Fruit fly (Drosophila melanogaster): Measurements from ENCODE around the gene Cyp4s3.

Gene Cyp4s3

dm6 chrX:15069417-15069896 lies 46.9 kb downstream of the Cyp4s3 start:
- TF ChIP-seq dsx (GFP tag; optimal IDR thresholded peaks at IDR 0.05; ENCODE audit: poor library complexity, severe bottlenecking): peak; percentile 81
- TF ChIP-seq pdm3 (GFP tag; optimal IDR thresholded peaks at IDR 0.05): peak; percentile 86
- peak; percentile 36 for TF ChIP-seq Smox (GFP tag; optimal IDR thresholded peaks at IDR 0.05)
- TF ChIP-seq CG31627 (GFP tag; optimal IDR thresholded peaks at IDR 0.05): no peak
- TF ChIP-seq CG10669 (GFP tag; optimal IDR thresholded peaks at IDR 0.05): peak; percentile 98
- peak; percentile 99 for TF ChIP-seq spab (GFP tag; optimal IDR thresholded peaks at IDR 0.05)
- TF ChIP-seq Sox14 (GFP tag; optimal IDR thresholded peaks at IDR 0.05): peak; percentile 85
- peak; percentile 81 for TF ChIP-seq fd85E (GFP tag; optimal IDR thresholded peaks at IDR 0.05)
- TF ChIP-seq achi (GFP tag; optimal IDR thresholded peaks at IDR 0.05): peak; percentile 83
- TF ChIP-seq CG6808 (GFP tag; optimal IDR thresholded peaks at IDR 0.05): peak; percentile 99
- TF ChIP-seq Hr38 (GFP tag; optimal IDR thresholded peaks at IDR 0.05): no peak
- peak; percentile 57 for TF ChIP-seq vri (GFP tag; optimal IDR thresholded peaks at IDR 0.05)
- peak; percentile 91 for TF ChIP-seq CG8119 (GFP tag; IDR thresholded peaks at IDR 0.05)
- TF ChIP-seq Eip78C (GFP tag): peak; percentile 91
- TF ChIP-seq OdsH (GFP tag; optimal IDR thresholded peaks at IDR 0.05): peak; percentile 83
- peak; percentile 91 for TF ChIP-seq CG6163 (GFP tag; IDR thresholded peaks at IDR 0.05)
- TF ChIP-seq CG6276 (GFP tag; optimal IDR thresholded peaks at IDR 0.05): peak; percentile 93
- TF ChIP-seq salr (GFP tag; optimal IDR thresholded peaks at IDR 0.05): peak; percentile 89 to 98
- TF ChIP-seq net (GFP tag; optimal IDR thresholded peaks at IDR 0.05): peak; percentile 96
- peak; percentile 75 for TF ChIP-seq Blimp-1 (GFP tag; optimal IDR thresholded peaks at IDR 0.05)
- peak; percentile 92 for TF ChIP-seq Lpt (GFP tag; optimal IDR thresholded peaks at IDR 0.05)
- peak; percentile 75 for TF ChIP-seq acj6 (GFP tag; optimal IDR thresholded peaks at IDR 0.05)
- TF ChIP-seq Ets96B (tag; optimal IDR thresholded peaks at IDR 0.05): peak; percentile 94
- peak; percentile 88 for TF ChIP-seq CG8319 (GFP tag; optimal IDR thresholded peaks at IDR 0.05)
- TF ChIP-seq fd59A (GFP tag; optimal IDR thresholded peaks at IDR 0.05): peak; percentile 91
- TF ChIP-seq dac (GFP tag; optimal IDR thresholded peaks at IDR 0.05): peak; percentile 77
- TF ChIP-seq Eip75B (GFP tag; optimal IDR thresholded peaks at IDR 0.05): peak; percentile 87
- peak; percentile 74 for TF ChIP-seq Gug (GFP tag; IDR thresholded peaks at IDR 0.05)
- peak; percentile 87 for TF ChIP-seq CG15336 (GFP tag; IDR thresholded peaks at IDR 0.05)
- peak; percentile 28 for TF ChIP-seq lz (GFP tag; optimal IDR thresholded peaks at IDR 0.05)
- peak; percentile 72 for TF ChIP-seq Met (GFP tag; optimal IDR thresholded peaks at IDR 0.05)
- TF ChIP-seq CG3032 (tag; optimal IDR thresholded peaks at IDR 0.05): peak; percentile 85
- TF ChIP-seq CG32006 (GFP tag; optimal IDR thresholded peaks at IDR 0.05): peak; percentile 85
- peak; percentile 74 for TF ChIP-seq CG6792 (GFP tag; optimal IDR thresholded peaks at IDR 0.05)
- TF ChIP-seq Hr4 (GFP tag; optimal IDR thresholded peaks at IDR 0.05): peak; percentile 63
- peak; percentile 92 for TF ChIP-seq CG7368 (GFP tag; optimal IDR thresholded peaks at IDR 0.05)
- peak; percentile 57 for TF ChIP-seq esn (GFP tag; optimal IDR thresholded peaks at IDR 0.05)
- peak; percentile 100 for TF ChIP-seq ss (GFP tag; optimal IDR thresholded peaks at IDR 0.05)
- TF ChIP-seq CG3919 (GFP tag; optimal IDR thresholded peaks at IDR 0.05): peak; percentile 93
- peak; percentile 89 for TF ChIP-seq svp (GFP tag)
- TF ChIP-seq CG4318 (GFP tag; optimal IDR thresholded peaks at IDR 0.05): peak; percentile 62
- TF ChIP-seq Eip93F (GFP tag; optimal IDR thresholded peaks at IDR 0.05): peak; percentile 35
- TF ChIP-seq CG8632 (GFP tag; optimal IDR thresholded peaks at IDR 0.05): peak; percentile 86
- no peak for TF ChIP-seq fkh (GFP tag; optimal IDR thresholded peaks at IDR 0.05)
- TF ChIP-seq eg (GFP tag; IDR thresholded peaks at IDR 0.05): peak; percentile 84
- TF ChIP-seq Sox102F (GFP tag; optimal IDR thresholded peaks at IDR 0.05): peak; percentile 77
- TF ChIP-seq Sox15 (GFP tag; optimal IDR thresholded peaks at IDR 0.05): no peak
- peak; percentile 76 for TF ChIP-seq CG34406 (GFP tag; optimal IDR thresholded peaks at IDR 0.05)
- peak; percentile 59 for TF ChIP-seq cyc (GFP tag; optimal IDR thresholded peaks at IDR 0.05)
- TF ChIP-seq CG11902 (GFP tag; optimal IDR thresholded peaks at IDR 0.05): no peak
- peak; percentile 34 for TF ChIP-seq Hr39 (GFP tag; optimal IDR thresholded peaks at IDR 0.05)
- peak; percentile 37 for TF ChIP-seq CG10631 (GFP tag; optimal IDR thresholded peaks at IDR 0.05)
